Worm (Caenorhabditis elegans) whole organism, young adult: Measurements from ENCODE around the gene ttr-8.

Experiments
- B0019.2 ChIP-seq: fragments of 200-800 bp; sonication (Bioruptor generic); conservative IDR thresholded peaks from 2 replicates; pipeline ENCODE4 v1.3.6; 2022; ENCODE audit warnings: missing genetic modification reagents, missing genetic modification characterization, missing compliant biosample characterization
- B0035.1 ChIP-seq: sonication (generic microtip); optimal IDR thresholded peaks from 2 replicates; lab custom pipeline; 2016; ENCODE audit warnings: missing genetic modification characterization, mild to moderate bottlenecking, missing compliant biosample characterization, missing genotype, missing genetic modification reagents
- C17E4.6 ChIP-seq: fragments of 200-800 bp; sonication (Bioruptor generic); IDR thresholded peaks from 2 replicates; pipeline ENCODE4 v1.3.6; 2022; ENCODE audit warnings: missing genetic modification reagents, missing genetic modification characterization, missing compliant biosample characterization
- F22D6.2 ChIP-seq: sonication (generic microtip); optimal IDR thresholded peaks from 2 replicates; lab custom pipeline; 2016; ENCODE audit warnings: mild to moderate bottlenecking, missing genetic modification characterization, missing compliant biosample characterization
- F39B2.1 ChIP-seq: fragments of 200-800 bp; sonication (Bioruptor generic); IDR thresholded peaks from 2 replicates; pipeline ENCODE4 v1.3.6; 2022; ENCODE audit warnings: missing genetic modification reagents, missing genetic modification characterization, missing compliant biosample characterization
- F57A8.1 ChIP-seq: fragments of 200-800 bp; sonication (Bioruptor generic); optimal IDR thresholded peaks from 2 replicates; lab custom pipeline; 2018; ENCODE audit warnings: mild to moderate bottlenecking, missing genetic modification characterization, moderate library complexity, missing compliant biosample characterization
- F57C9.4 ChIP-seq: sonication (generic microtip); optimal IDR thresholded peaks from 2 replicates; lab custom pipeline; 2017; ENCODE audit warnings: mild to moderate bottlenecking, missing genetic modification characterization, missing compliant biosample characterization
- T07F8.4 ChIP-seq: sonication (generic microtip); optimal IDR thresholded peaks from 2 replicates; lab custom pipeline; 2016; ENCODE audit warnings: mild to moderate bottlenecking, missing genetic modification characterization, moderate library complexity, missing compliant biosample characterization
- Y56A3A.18 ChIP-seq: fragments of 200-800 bp; sonication (Bioruptor generic); IDR thresholded peaks from 2 replicates; pipeline ENCODE4 v1.3.6; 2022; ENCODE audit warnings: missing genetic modification reagents, missing genetic modification characterization, missing compliant biosample characterization
- Y67H2A.10 ChIP-seq: fragments of 200-800 bp; sonication (Bioruptor generic); conservative IDR thresholded peaks from 2 replicates; pipeline ENCODE4 v1.3.6; 2022; ENCODE audit warnings: missing genetic modification reagents, missing genetic modification characterization, missing compliant biosample characterization
- ZK185.1 ChIP-seq: sonication (generic microtip); optimal IDR thresholded peaks from 2 replicates; lab custom pipeline; 2016; ENCODE audit warnings: mild to moderate bottlenecking, missing genetic modification characterization, missing compliant biosample characterization; ENCODE audit not compliant: poor library complexity, severe bottlenecking
- aptf-2 ChIP-seq: fragments of 200-800 bp; sonication (Bioruptor generic); conservative IDR thresholded peaks from 2 replicates; pipeline ENCODE4 v1.3.6; 2022; ENCODE audit warnings: missing genetic modification reagents, missing genetic modification characterization, missing compliant biosample characterization
- aptf-3 ChIP-seq: fragments of 200-800 bp; sonication (Bioruptor generic); IDR thresholded peaks from 2 replicates; pipeline ENCODE4 v1.3.6; 2022; ENCODE audit warnings: missing genetic modification characterization, missing compliant biosample characterization
- atf-7 ChIP-seq: sonication (generic microtip); optimal IDR thresholded peaks from 2 replicates; lab custom pipeline; 2017; ENCODE audit warnings: mild to moderate bottlenecking, missing genetic modification characterization, missing compliant biosample characterization
- athp-1 ChIP-seq: sonication (generic microtip); optimal IDR thresholded peaks from 2 replicates; lab custom pipeline; 2017; ENCODE audit warnings: mild to moderate bottlenecking, missing genetic modification characterization, missing compliant biosample characterization
- attf-5 ChIP-seq: fragments of 200-800 bp; sonication (Bioruptor generic); optimal IDR thresholded peaks from 2 replicates; lab custom pipeline; 2018; ENCODE audit warnings: mild to moderate bottlenecking, missing genetic modification characterization, missing compliant biosample characterization
- bed-1 ChIP-seq: fragments of 200-800 bp; sonication (Bioruptor generic); IDR thresholded peaks from 2 replicates; pipeline ENCODE4 v1.3.6; 2022; ENCODE audit warnings: missing genetic modification reagents, missing genetic modification characterization, missing compliant biosample characterization
- bed-2 ChIP-seq: fragments of 200-800 bp; sonication (Bioruptor generic); IDR thresholded peaks from 2 replicates; pipeline ENCODE4 v1.3.6; 2022; ENCODE audit warnings: missing genetic modification reagents, missing genetic modification characterization, missing compliant biosample characterization
- ceh-40 ChIP-seq: fragments of 200-800 bp; sonication (Bioruptor generic); IDR thresholded peaks from 2 replicates; pipeline ENCODE4 v1.3.6; 2022; ENCODE audit warnings: missing genetic modification characterization, missing compliant biosample characterization
- ceh-58 ChIP-seq: fragments of 200-800 bp; sonication (Bioruptor generic); IDR thresholded peaks from 2 replicates; pipeline ENCODE4 v1.3.6; 2022; ENCODE audit warnings: missing genetic modification characterization, missing compliant biosample characterization
- ceh-79 ChIP-seq: sonication (generic microtip); optimal IDR thresholded peaks from 2 replicates; lab custom pipeline; 2017; ENCODE audit warnings: mild to moderate bottlenecking, missing genetic modification characterization, missing compliant biosample characterization
- ceh-91 ChIP-seq: fragments of 200-800 bp; sonication (Bioruptor generic); IDR thresholded peaks from 2 replicates; pipeline ENCODE4 v1.3.6; 2022; ENCODE audit warnings: missing genetic modification reagents, missing genetic modification characterization, missing compliant biosample characterization
- dpff-1 ChIP-seq: sonication (generic microtip); optimal IDR thresholded peaks from 2 replicates; lab custom pipeline; 2017; ENCODE audit warnings: mild to moderate bottlenecking, missing genetic modification characterization, missing compliant biosample characterization
- egl-44 ChIP-seq: fragments of 200-800 bp; sonication (Bioruptor generic); IDR thresholded peaks from 2 replicates; pipeline ENCODE4 v1.3.6; 2022; ENCODE audit warnings: missing genetic modification reagents, missing genetic modification characterization, missing compliant biosample characterization
- gei-17 ChIP-seq: fragments of 200-800 bp; sonication (Bioruptor generic); optimal IDR thresholded peaks from 2 replicates; lab custom pipeline; 2018; ENCODE audit warnings: mild to moderate bottlenecking, missing genetic modification characterization, missing compliant biosample characterization
- him-1 ChIP-seq: sonication (generic microtip); optimal IDR thresholded peaks from 2 replicates; lab custom pipeline; 2016; ENCODE audit warnings: missing genotype, missing genetic modification reagents, missing genetic modification characterization, missing compliant biosample characterization
- hlh-12 ChIP-seq: sonication (generic microtip); optimal IDR thresholded peaks from 2 replicates; lab custom pipeline; 2016; ENCODE audit warnings: missing genetic modification characterization, missing compliant biosample characterization
- hmg-1.2 ChIP-seq: fragments of 200-800 bp; sonication (Bioruptor generic); IDR thresholded peaks from 2 replicates; pipeline ENCODE4 v1.3.6; 2022; ENCODE audit warnings: missing genetic modification reagents, missing genetic modification characterization, missing compliant biosample characterization
- hrde-1 ChIP-seq: sonication (generic microtip); optimal IDR thresholded peaks from 2 replicates; lab custom pipeline; 2016; ENCODE audit warnings: missing genetic modification characterization, mild to moderate bottlenecking, missing compliant biosample characterization, moderate library complexity, missing genotype, missing genetic modification reagents, borderline replicate concordance
- hsf-1 ChIP-seq: fragments of 200-800 bp; sonication (Bioruptor generic); IDR thresholded peaks from 2 replicates; pipeline ENCODE4 v1.3.6; 2022; ENCODE audit warnings: missing genetic modification reagents, missing genetic modification characterization, missing compliant biosample characterization
- let-607 ChIP-seq, 2 experiments: fragments of 200-800 bp in 1 of 2; sonication (Bioruptor generic) in 1 of 2; sonication (generic microtip) in 1 of 2; optimal IDR thresholded peaks; 2 replicates each; lab custom pipeline; 2016 to 2018; ENCODE audit warnings: mild to moderate bottlenecking in 2 of 2, missing compliant biosample characterization in 2 of 2, missing genetic modification characterization in 2 of 2, moderate library complexity in 2 of 2, missing genotype in 1 of 2
- madf-3 ChIP-seq: fragments of 200-800 bp; sonication (Bioruptor generic); IDR thresholded peaks from 2 replicates; pipeline ENCODE4 v1.3.6; 2022; ENCODE audit warnings: missing genetic modification reagents, missing genetic modification characterization, missing compliant biosample characterization
- madf-8 ChIP-seq: fragments of 200-800 bp; sonication (Bioruptor generic); conservative IDR thresholded peaks from 2 replicates; pipeline ENCODE4 v1.3.6; 2022; ENCODE audit warnings: missing genetic modification reagents, missing genetic modification characterization, missing compliant biosample characterization
- mel-28 ChIP-seq: sonication (generic microtip); optimal IDR thresholded peaks from 2 replicates; lab custom pipeline; 2016; ENCODE audit warnings: borderline replicate concordance, mild to moderate bottlenecking, missing genetic modification characterization, missing compliant biosample characterization
- nfya-2 ChIP-seq: fragments of 200-800 bp; sonication (Bioruptor generic); IDR thresholded peaks from 2 replicates; pipeline ENCODE4 v1.3.6; 2022; ENCODE audit warnings: missing genetic modification reagents, missing genetic modification characterization, missing compliant biosample characterization
- nhr-120 ChIP-seq: fragments of 200-800 bp; sonication (Bioruptor generic); IDR thresholded peaks from 2 replicates; pipeline ENCODE4 v1.3.6; 2022; ENCODE audit warnings: missing genetic modification characterization, missing compliant biosample characterization
- nhr-27 ChIP-seq: fragments of 200-800 bp; sonication (Bioruptor generic); optimal IDR thresholded peaks from 2 replicates; lab custom pipeline; 2018; ENCODE audit warnings: mild to moderate bottlenecking, missing genetic modification characterization, moderate library complexity, missing compliant biosample characterization
- nhr-80 ChIP-seq: sonication (generic microtip); optimal IDR thresholded peaks from 2 replicates; lab custom pipeline; 2016; ENCODE audit warnings: missing genetic modification characterization, missing compliant biosample characterization
- nhr-90 ChIP-seq: sonication (generic microtip); optimal IDR thresholded peaks from 2 replicates; lab custom pipeline; 2016; ENCODE audit warnings: missing genotype, mild to moderate bottlenecking, missing genetic modification characterization, missing compliant biosample characterization
- rec-8 ChIP-seq, 2 experiments: sonication (generic microtip); optimal IDR thresholded peaks; 2 replicates each; lab custom pipeline; 2016; ENCODE audit warnings: mild to moderate bottlenecking in 2 of 2, missing genetic modification characterization in 2 of 2, missing genetic modification reagents in 2 of 2, missing genotype in 2 of 2, missing biosample characterization in 1 of 2, missing compliant biosample characterization in 1 of 2, moderate library complexity in 1 of 2
- repo-1 ChIP-seq: sonication (generic microtip); optimal IDR thresholded peaks from 2 replicates; lab custom pipeline; 2017; ENCODE audit warnings: mild to moderate bottlenecking, missing genetic modification characterization, missing compliant biosample characterization
- sea-2 ChIP-seq: fragments of 200-800 bp; sonication (Bioruptor generic); IDR thresholded peaks from 2 replicates; pipeline ENCODE4 v1.3.6; 2022; ENCODE audit warnings: missing genetic modification characterization, missing compliant biosample characterization
- snpc-1.1 ChIP-seq: sonication (generic microtip); optimal IDR thresholded peaks from 2 replicates; lab custom pipeline; 2017; ENCODE audit warnings: missing genetic modification characterization, mild to moderate bottlenecking, missing compliant biosample characterization, antibody characterized with exemption, moderate library complexity, missing genotype, missing genetic modification reagents; ENCODE audit not compliant: insufficient read depth
- snpc-3.4 ChIP-seq: sonication (generic microtip); optimal IDR thresholded peaks from 2 replicates; lab custom pipeline; 2017; ENCODE audit warnings: missing genetic modification characterization, mild to moderate bottlenecking, missing compliant biosample characterization, antibody characterized with exemption, moderate library complexity, missing genotype, missing genetic modification reagents
- somi-1 ChIP-seq: fragments of 200-800 bp; sonication (Bioruptor generic); optimal IDR thresholded peaks from 2 replicates; lab custom pipeline; 2018; ENCODE audit warnings: mild to moderate bottlenecking, missing genetic modification characterization, missing compliant biosample characterization
- tbp1 ChIP-seq: fragments of 200-800 bp; sonication (Bioruptor generic); optimal IDR thresholded peaks from 2 replicates; lab custom pipeline; 2018; ENCODE audit warnings: mild to moderate bottlenecking, missing genetic modification characterization, missing compliant biosample characterization
- xnd-1 ChIP-seq: sonication (generic microtip); optimal IDR thresholded peaks from 2 replicates; lab custom pipeline; 2016; ENCODE audit warnings: missing genotype, missing genetic modification reagents, missing genetic modification characterization, missing compliant biosample characterization
- ztf-3 ChIP-seq: fragments of 200-800 bp; sonication (Bioruptor generic); optimal IDR thresholded peaks from 2 replicates; lab custom pipeline; 2018; ENCODE audit warnings: mild to moderate bottlenecking, missing genetic modification characterization, missing compliant biosample characterization
- ztf-6 ChIP-seq: fragments of 200-800 bp; sonication (Bioruptor generic); IDR thresholded peaks from 2 replicates; pipeline ENCODE4 v1.3.6; 2022; ENCODE audit warnings: missing genetic modification reagents, missing genetic modification characterization, missing compliant biosample characterization

ttr-8 gene

ce11 chrIII:7584131-7584646 is 19.0 kb upstream of the ttr-8 start, which contains the start of gene cup-5 (continued):
- TF ChIP-seq aptf-2 (GFP tag; lab: Robert Waterston, UW) (no peak), somi-1 (no peak), F57A8.1 (GFP tag; lab: Kevin White, UChicago) (no peak), ceh-58 (no peak), ceh-79 (tag; lab: Kevin White, UChicago) (no peak), F39B2.1 (GFP tag; lab: Robert Waterston, UW) (no peak), B0019.2 (GFP tag; lab: Robert Waterston, UW) (no peak), let-607 (tag; optimal IDR thresholded peaks at IDR 0.05; lab: Kevin White, UChicago) (no peak), nfya-2 (GFP tag; lab: Robert Waterston, UW) (no peak), hsf-1 (GFP tag; lab: Robert Waterston, UW) (no peak), mel-28 (tag; lab: Kevin White, UChicago) (no peak), ceh-40 (GFP tag; lab: Robert Waterston, UW) (no peak), ztf-3 (GFP tag; lab: Kevin White, UChicago) (no peak), athp-1 (tag; lab: Kevin White, UChicago) (peak; percentile 90), tbp1 (GFP tag; lab: Kevin White, UChicago) (no peak), B0035.1 (tag; lab: Kevin White, UChicago) (no peak), aptf-3 (no peak), T07F8.4 (tag; lab: Kevin White, UChicago) (no peak), madf-8 (GFP tag; lab: Robert Waterston, UW) (peak; percentile 48), xnd-1 (tag; lab: Kevin White, UChicago) (no peak), madf-3 (GFP tag; lab: Robert Waterston, UW) (no peak), atf-7 (no peak), sea-2 (GFP tag; lab: Robert Waterston, UW) (no peak), snpc-1.1 (peak; percentile 35), ceh-91 (no peak), bed-2 (GFP tag; lab: Robert Waterston, UW) (no peak), ztf-6 (no peak), dpff-1 (tag; lab: Kevin White, UChicago) (no peak), ZK185.1 (tag; lab: Kevin White, UChicago) (no peak), nhr-80 (tag; lab: Kevin White, UChicago) (peak; percentile 47), F22D6.2 (tag; lab: Kevin White, UChicago) (no peak), hmg-1.2 (GFP tag; lab: Robert Waterston, UW) (no peak; the same call in 1 of the 2 replicates), Y67H2A.10 (GFP tag; lab: Robert Waterston, UW) (no peak), nhr-27 (tag; lab: Kevin White, UChicago) (no peak), egl-44 (GFP tag; lab: Robert Waterston, UW) (no peak), F57C9.4 (tag; lab: Kevin White, UChicago) (no peak), him-1 (tag; lab: Kevin White, UChicago) (no peak), repo-1 (tag; lab: Kevin White, UChicago) (no peak), snpc-3.4 (tag; lab: Kevin White, UChicago) (peak; percentile 15), bed-1 (GFP tag; lab: Robert Waterston, UW) (no peak), C17E4.6 (GFP tag; lab: Robert Waterston, UW) (no peak), nhr-120 (GFP tag; lab: Robert Waterston, UW) (no peak), hlh-12 (tag; lab: Kevin White, UChicago) (no peak), attf-5 (GFP tag; lab: Kevin White, UChicago) (no peak), hrde-1 (no peak), rec-8 (tag; optimal IDR thresholded peaks at IDR 0.05; lab: Kevin White, UChicago) (no peak), Y56A3A.18 (GFP tag; lab: Robert Waterston, UW) (no peak), gei-17 (GFP tag; lab: Kevin White, UChicago) (no peak), nhr-90 (tag; lab: Kevin White, UChicago) (no peak)
